Fruit fly (Drosophila melanogaster): ENCODE data around the gene tsg.

Gene tsg

DNA sequence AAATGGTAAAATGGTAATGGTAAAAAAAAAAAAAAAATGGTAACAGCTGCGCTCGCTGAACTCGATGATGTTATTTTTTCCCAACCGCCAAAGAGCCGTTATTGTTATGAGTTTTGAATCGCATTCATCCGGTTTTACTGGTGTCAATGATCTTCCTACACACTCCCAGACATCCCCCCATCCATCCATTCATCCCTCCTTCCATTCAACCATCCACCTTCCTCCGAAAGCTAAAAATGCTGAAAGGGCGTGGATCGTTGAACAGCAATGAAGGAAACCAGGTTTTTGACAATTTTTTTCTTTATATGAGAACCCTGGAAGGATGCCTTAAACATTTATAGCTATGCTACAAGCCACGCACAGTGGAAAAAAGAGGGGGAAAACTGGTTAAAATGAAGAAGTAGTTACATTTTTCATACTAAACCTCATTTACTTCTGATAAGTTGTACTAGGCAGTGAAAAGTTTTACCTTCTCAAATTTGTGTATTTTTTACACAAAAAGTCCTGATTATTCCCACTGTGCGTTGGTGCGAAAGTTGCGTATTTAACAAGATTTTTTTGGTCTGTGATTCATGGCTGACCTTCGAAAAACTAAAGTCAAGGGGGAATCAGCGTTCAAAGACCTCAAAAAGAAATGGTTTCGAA lies 11.3 kb upstream of the tsg start (continued):
- peak; percentile 10 for TF ChIP-seq CG30403 (GFP tag; optimal IDR thresholded peaks at IDR 0.05)
- TF ChIP-seq tgo (GFP tag; IDR thresholded peaks at IDR 0.05), result no peak
- TF ChIP-seq klu (GFP tag; IDR thresholded peaks at IDR 0.05), result no peak
- no peak for TF ChIP-seq CG4854 (GFP tag; optimal IDR thresholded peaks at IDR 0.05)
- 0 out of 3 replicates have a peak, but pooled peaks have one; percentile 23 for TF ChIP-seq row (GFP tag; IDR thresholded peaks at IDR 0.05)
- TF ChIP-seq CG18599 (GFP tag; optimal IDR thresholded peaks at IDR 0.05), result no peak
- TF ChIP-seq Dref (GFP tag; IDR thresholded peaks at IDR 0.05), result no peak
- TF ChIP-seq toy (GFP tag; IDR thresholded peaks at IDR 0.05), result no peak
- TF ChIP-seq CG31388 (GFP tag; optimal IDR thresholded peaks at IDR 0.05), result no peak
- TF ChIP-seq CG12236 (GFP tag; optimal IDR thresholded peaks at IDR 0.05), result no peak
- TF ChIP-seq aop (GFP tag; IDR thresholded peaks at IDR 0.05), result no peak
- no peak for TF ChIP-seq MBD-R2 (GFP tag; IDR thresholded peaks at IDR 0.05)
- TF ChIP-seq CG9876 (GFP tag; optimal IDR thresholded peaks at IDR 0.05), result no peak
- no peak for TF ChIP-seq crc (GFP tag; optimal IDR thresholded peaks at IDR 0.05)
- no peak for TF ChIP-seq CG11696 (GFP tag; IDR thresholded peaks at IDR 0.05)
- no peak for TF ChIP-seq Side (GFP tag; optimal IDR thresholded peaks at IDR 0.05)
- TF ChIP-seq CG17385 (GFP tag; optimal IDR thresholded peaks at IDR 0.05), result peak; percentile 7
- TF ChIP-seq unc-4 (GFP tag; IDR thresholded peaks at IDR 0.05; ENCODE audit: partially characterized antibody), result no peak
- no peak for TF ChIP-seq CG7963 (GFP tag; IDR thresholded peaks at IDR 0.05; ENCODE audit: partially characterized antibody)
- TF ChIP-seq cato (GFP tag; optimal IDR thresholded peaks at IDR 0.05; ENCODE audit: borderline replicate concordance), result no peak
- no peak for TF ChIP-seq fd102C (GFP tag; optimal IDR thresholded peaks at IDR 0.05)
- TF ChIP-seq CG15269 (tag; optimal IDR thresholded peaks at IDR 0.05), result no peak
- TF ChIP-seq Fer2 (tag; optimal IDR thresholded peaks at IDR 0.05), result no peak
- no peak for TF ChIP-seq CG33213 (GFP tag; optimal IDR thresholded peaks at IDR 0.05)
- TF ChIP-seq B-H2 (GFP tag; optimal IDR thresholded peaks at IDR 0.05), result no peak
- TF ChIP-seq Antp (GFP tag; optimal IDR thresholded peaks at IDR 0.05), result no peak
- no peak for TF ChIP-seq CG9817 (tag; optimal IDR thresholded peaks at IDR 0.05)
- no peak for TF ChIP-seq Ssrp (tag; optimal IDR thresholded peaks at IDR 0.05)
- TF ChIP-seq CG2678 (tag; optimal IDR thresholded peaks at IDR 0.05), result no peak
- no peak for TF ChIP-seq bigmax (GFP tag; optimal IDR thresholded peaks at IDR 0.05)
- peak; percentile 28 for TF ChIP-seq ATbp (GFP tag; optimal IDR thresholded peaks at IDR 0.05)
- TF ChIP-seq chm (GFP tag; IDR thresholded peaks at IDR 0.05), result no peak
- no peak for TF ChIP-seq hbn (GFP tag; IDR thresholded peaks at IDR 0.05; ENCODE audit: partially characterized antibody)
- TF ChIP-seq HmgD (GFP tag; optimal IDR thresholded peaks at IDR 0.05), result no peak
- no peak for TF ChIP-seq CG14050 (GFP tag; IDR thresholded peaks at IDR 0.05)
- no peak for TF ChIP-seq CG7928 (GFP tag; optimal IDR thresholded peaks at IDR 0.05)
- TF ChIP-seq Bdp1 (GFP tag; optimal IDR thresholded peaks at IDR 0.05), result no peak
- TF ChIP-seq Vsx1 (GFP tag; optimal IDR thresholded peaks at IDR 0.05), result no peak
- no peak for TF ChIP-seq prd (optimal IDR thresholded peaks at IDR 0.05)
- TF ChIP-seq prd (GFP tag; IDR thresholded peaks at IDR 0.05), result no peak
- no peak for TF ChIP-seq CG9437 (GFP tag; optimal IDR thresholded peaks at IDR 0.05)
- TF ChIP-seq lab (GFP tag; optimal IDR thresholded peaks at IDR 0.05), result no peak
- no peak for TF ChIP-seq CG32767 (GFP tag; IDR thresholded peaks at IDR 0.05)
- no peak for TF ChIP-seq HLH4C (GFP tag; IDR thresholded peaks at IDR 0.05; ENCODE audit: partially characterized antibody)
- TF ChIP-seq CG31224 (GFP tag; IDR thresholded peaks at IDR 0.05), result no peak
- no peak for TF ChIP-seq CG12104 (GFP tag; optimal IDR thresholded peaks at IDR 0.05)
- no peak for TF ChIP-seq danr (GFP tag; IDR thresholded peaks at IDR 0.05)
- TF ChIP-seq Ets65A (GFP tag), result peak; percentile 51
- no peak for TF ChIP-seq CG14860 (GFP tag; IDR thresholded peaks at IDR 0.05; ENCODE audit: partially characterized antibody)
- TF ChIP-seq Taf1 (GFP tag; IDR thresholded peaks at IDR 0.05), result no peak
- TF ChIP-seq TFAM (GFP tag; optimal IDR thresholded peaks at IDR 0.05), result no peak
